Worm (Caenorhabditis elegans): ENCODE data around the gene cnd-1.

The cnd-1 gene

DNA sequence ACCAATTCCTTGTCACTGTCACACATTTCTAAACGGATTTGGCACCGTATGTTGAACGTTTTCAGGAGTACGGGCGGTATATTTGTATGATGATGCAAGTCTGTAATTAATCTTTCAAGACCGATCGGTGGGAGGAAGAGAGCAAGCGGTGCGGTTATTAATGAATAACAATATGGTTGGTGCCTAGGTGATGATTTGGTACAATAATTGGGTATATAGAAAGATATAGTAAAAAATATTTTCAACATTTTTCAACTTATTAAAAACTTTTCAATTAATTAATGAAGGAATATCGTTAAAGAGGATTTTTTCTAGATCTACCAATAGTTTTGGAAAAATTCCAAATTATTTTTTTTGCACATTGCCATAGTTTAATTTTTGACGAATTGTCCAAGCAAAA, at the start of gene cnd-1:
TSS of gene cnd-1 (minus strand) at position 101 of the 400 bp plus-strand sequence.
- no peak for TF ChIP-seq F39B2.1 (GFP tag; IDR thresholded peaks at IDR 0.05)
- TF ChIP-seq sptf-2 (GFP tag; optimal IDR thresholded peaks at IDR 0.05): no peak
- no peak for TF ChIP-seq him-1 (tag; optimal IDR thresholded peaks at IDR 0.05)
- no peak for TF ChIP-seq B0336.3 (GFP tag; IDR thresholded peaks at IDR 0.05)
- TF ChIP-seq lir-1 (GFP tag; conservative IDR thresholded peaks at IDR 0.05): no peak
- no peak for TF ChIP-seq T07F8.4 (tag; optimal IDR thresholded peaks at IDR 0.05)
- TF ChIP-seq nhr-179 (tag; optimal IDR thresholded peaks at IDR 0.05): no peak
- TF ChIP-seq hlh-26 (GFP tag; conservative IDR thresholded peaks at IDR 0.05): no peak
- no peak for TF ChIP-seq B0261.1 (tag; optimal IDR thresholded peaks at IDR 0.05)
- TF ChIP-seq mel-28 (tag; optimal IDR thresholded peaks at IDR 0.05; ENCODE audit: borderline replicate concordance): no peak
- no peak for TF ChIP-seq nhr-80 (tag; optimal IDR thresholded peaks at IDR 0.05)
- TF ChIP-seq lin-35 (GFP tag; optimal IDR thresholded peaks at IDR 0.05): no peak
- no peak for TF ChIP-seq T26A5.8 (tag; optimal IDR thresholded peaks at IDR 0.05)
- no peak for TF ChIP-seq Y53G8AR.9 (GFP tag; conservative IDR thresholded peaks at IDR 0.05)
- TF ChIP-seq F23B12.7 (tag; optimal IDR thresholded peaks at IDR 0.05; ENCODE audit: insufficient read depth): no peak
- no peak for TF ChIP-seq ama-1 (optimal IDR thresholded peaks at IDR 0.05)
- no peak for TF ChIP-seq ama-1 (GFP tag; optimal IDR thresholded peaks at IDR 0.05)
- TF ChIP-seq nfyb-1 (GFP tag; IDR thresholded peaks at IDR 0.05): no peak
- no peak for TF ChIP-seq ztf-3 (GFP tag; optimal IDR thresholded peaks at IDR 0.05)
- TF ChIP-seq nhr-27 (tag; optimal IDR thresholded peaks at IDR 0.05): no peak

DNA sequence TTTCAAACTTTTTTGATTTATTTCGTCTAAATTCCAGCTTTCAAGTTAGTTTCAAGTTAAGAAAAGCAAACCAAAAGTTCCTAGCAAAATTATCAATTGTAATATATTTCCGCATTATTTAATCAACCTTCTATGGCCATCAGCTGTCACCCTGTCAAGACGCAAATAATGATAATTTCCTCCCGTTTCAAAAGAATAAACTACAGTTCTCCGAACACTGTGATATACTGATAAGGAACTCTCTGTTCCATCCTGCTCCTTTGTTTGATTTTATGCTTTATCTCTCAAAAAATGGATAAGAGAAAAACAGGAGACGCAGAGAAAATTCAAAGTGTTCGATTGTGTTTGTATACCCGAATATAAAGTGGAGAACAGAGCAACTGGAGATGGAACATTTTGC, 46.8 kb upstream of the cnd-1 start:
- TF ChIP-seq madf-10 (tag; optimal IDR thresholded peaks at IDR 0.05) (no peak), attf-5 (GFP tag; optimal IDR thresholded peaks at IDR 0.05) (no peak), ztf-18 (tag; optimal IDR thresholded peaks at IDR 0.05) (no peak), chd-7 (tag; optimal IDR thresholded peaks at IDR 0.05) (no peak), ztf-22 (GFP tag; optimal IDR thresholded peaks at IDR 0.05) (no peak), nhr-179 (tag; optimal IDR thresholded peaks at IDR 0.05) (no peak), ceh-100 (GFP tag; IDR thresholded peaks at IDR 0.05) (no peak), madf-8 (GFP tag; conservative IDR thresholded peaks at IDR 0.05) (no peak), hmg-1.2 (GFP tag; IDR thresholded peaks at IDR 0.05) (peak; percentile 22; the same call in 1 of the 2 replicates), nhr-80 (tag; optimal IDR thresholded peaks at IDR 0.05) (peak; percentile 76)

DNA sequence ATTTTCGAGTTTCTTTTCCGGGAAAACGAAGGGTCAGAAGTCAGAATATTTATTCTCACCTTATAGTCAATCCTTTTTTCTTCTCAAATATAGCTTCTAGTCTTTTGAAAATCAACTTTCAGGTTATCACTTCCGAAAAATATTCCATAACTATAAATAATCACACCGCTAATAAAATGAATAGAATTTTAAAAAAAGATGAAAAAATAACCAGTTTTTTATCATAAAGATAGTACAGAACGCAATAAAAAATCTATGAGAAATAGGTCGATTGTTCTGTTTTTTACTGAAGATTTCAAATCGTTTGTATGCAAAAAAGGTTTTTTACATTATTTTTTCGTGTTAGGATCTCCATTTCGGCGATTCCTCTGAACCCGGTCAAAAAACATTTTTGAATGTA, 45.8 kb upstream of the cnd-1 start:
- TF ChIP-seq K11D2.4 (GFP tag; IDR thresholded peaks at IDR 0.05) (no peak), B0336.3 (GFP tag; IDR thresholded peaks at IDR 0.05) (no peak), B0035.1 (tag; optimal IDR thresholded peaks at IDR 0.05) (no peak), hsf-1 (GFP tag; IDR thresholded peaks at IDR 0.05) (no peak), nhr-90 (tag; optimal IDR thresholded peaks at IDR 0.05) (no peak), ceh-91 (GFP tag; IDR thresholded peaks at IDR 0.05) (no peak), lin-26 (GFP tag; IDR thresholded peaks at IDR 0.05) (no peak), aptf-3 (GFP tag; IDR thresholded peaks at IDR 0.05) (no peak), hlh-26 (GFP tag; conservative IDR thresholded peaks at IDR 0.05) (no peak), tlf-1 (GFP tag; optimal IDR thresholded peaks at IDR 0.05) (no peak), K12H6.12 (tag; optimal IDR thresholded peaks at IDR 0.05) (no peak), fkh-3 (tag; optimal IDR thresholded peaks at IDR 0.05) (no peak), snpc-1.1 (tag; optimal IDR thresholded peaks at IDR 0.05; ENCODE audit: insufficient read depth) (no peak), ztf-26 (tag; optimal IDR thresholded peaks at IDR 0.05) (no peak), ccch-3 (GFP tag; optimal IDR thresholded peaks at IDR 0.05) (no peak), ceh-27 (GFP tag; optimal IDR thresholded peaks at IDR 0.05) (no peak), athp-1 (tag; optimal IDR thresholded peaks at IDR 0.05) (no peak), ztf-3 (GFP tag; optimal IDR thresholded peaks at IDR 0.05) (no peak)
